Fruit fly (Drosophila melanogaster) whole organism, embryonic: ENCODE results near the gene ClC-a.

Experiments
- ATbp ChIP-seq: fragments of 200-800 bp; sonication (Bioruptor generic); optimal IDR thresholded peaks from 2 replicates; lab custom pipeline; 2017; ENCODE audit warnings: missing biosample characterization, mild to moderate bottlenecking, missing genetic modification characterization, missing genetic modification reagents
- Ada2b ChIP-seq: fragments of 200-800 bp; sonication (Bioruptor generic); IDR thresholded peaks from 2 replicates; pipeline ENCODE4 v1.3.6; 2022; ENCODE audit warnings: missing biosample characterization, missing genetic modification characterization
- Atf3 ChIP-seq: fragments of 200-800 bp; sonication (Bioruptor generic); optimal IDR thresholded peaks from 3 replicates; lab custom pipeline; 2016; ENCODE audit warnings: missing biosample characterization, missing genetic modification characterization
- B-H1 ChIP-seq: fragments of 200-800 bp; sonication (Bioruptor generic); IDR thresholded peaks from 3 replicates; pipeline ENCODE4 v1.3.6; 2022; ENCODE audit warnings: missing biosample characterization, missing genetic modification characterization
- Bgb ChIP-seq: fragments of 200-800 bp; sonication (Bioruptor generic); IDR thresholded peaks from 2 replicates; pipeline ENCODE4 v1.3.6; 2022; ENCODE audit warnings: missing biosample characterization, missing genetic modification characterization; ENCODE audit not compliant: partially characterized antibody
- Bteb2 ChIP-seq: fragments of 200-800 bp; sonication (Bioruptor generic); optimal IDR thresholded peaks from 2 replicates; lab custom pipeline; 2016; ENCODE audit warnings: missing biosample characterization, missing genetic modification characterization
- C15 ChIP-seq: fragments of 200-800 bp; sonication (Bioruptor generic); IDR thresholded peaks from 3 replicates; pipeline ENCODE4 v1.3.6; 2022; ENCODE audit warnings: missing biosample characterization, missing genetic modification characterization
- CG10321 ChIP-seq: fragments of 200-800 bp; sonication (Bioruptor generic); IDR thresholded peaks from 2 replicates; pipeline ENCODE4 v1.3.6; 2022; ENCODE audit warnings: missing biosample characterization, missing genetic modification characterization
- CG10462 ChIP-seq: fragments of 200-800 bp; sonication (Bioruptor generic); optimal IDR thresholded peaks from 2 replicates; lab custom pipeline; 2016; ENCODE audit warnings: missing biosample characterization, missing genetic modification characterization
- CG11456 ChIP-seq: fragments of 200-800 bp; sonication (Bioruptor generic); IDR thresholded peaks from 3 replicates; pipeline ENCODE4 v1.3.6; 2022; ENCODE audit warnings: missing biosample characterization, missing genetic modification characterization
- CG11504 ChIP-seq: fragments of 200-800 bp; sonication (Bioruptor generic); optimal IDR thresholded peaks from 3 replicates; lab custom pipeline; 2019; ENCODE audit warnings: missing biosample characterization, mild to moderate bottlenecking, missing genetic modification characterization, moderate library complexity
- CG13123 ChIP-seq: fragments of 200-800 bp; sonication (Bioruptor generic); optimal IDR thresholded peaks from 2 replicates; lab custom pipeline; 2016; ENCODE audit warnings: missing biosample characterization, missing genetic modification characterization
- CG17359 ChIP-seq: fragments of 200-800 bp; sonication (Bioruptor generic); optimal IDR thresholded peaks from 3 replicates; lab custom pipeline; 2018; ENCODE audit warnings: missing biosample characterization, mild to moderate bottlenecking, missing genetic modification characterization, moderate library complexity
- CG18764 ChIP-seq: fragments of 200-800 bp; sonication (Bioruptor generic); optimal IDR thresholded peaks from 3 replicates; lab custom pipeline; 2016; ENCODE audit warnings: missing biosample characterization, missing genetic modification characterization
- CG30403 ChIP-seq: fragments of 200-800 bp; sonication (Bioruptor generic); optimal IDR thresholded peaks from 3 replicates; lab custom pipeline; 2016; ENCODE audit warnings: missing biosample characterization, missing genetic modification characterization
- CG31441 ChIP-seq: fragments of 200-800 bp; sonication (Bioruptor generic); IDR thresholded peaks from 2 replicates; pipeline ENCODE4 v1.3.6; 2022; ENCODE audit warnings: missing biosample characterization, missing genetic modification characterization
- CG3847 ChIP-seq: fragments of 200-800 bp; sonication (Bioruptor generic); IDR thresholded peaks from 2 replicates; pipeline ENCODE4 v1.3.6; 2022; ENCODE audit warnings: missing biosample characterization, missing genetic modification characterization
- CG42726 ChIP-seq: fragments of 200-800 bp; sonication (Bioruptor generic); IDR thresholded peaks from 2 replicates; pipeline ENCODE4 v1.3.6; 2022; ENCODE audit warnings: missing biosample characterization, missing genetic modification characterization; ENCODE audit not compliant: partially characterized antibody
- CG5245 ChIP-seq: fragments of 200-800 bp; sonication (Bioruptor generic); optimal IDR thresholded peaks from 3 replicates; lab custom pipeline; 2016; ENCODE audit warnings: missing biosample characterization, missing genetic modification characterization
- CG6765 ChIP-seq: fragments of 200-800 bp; sonication (Bioruptor generic); optimal IDR thresholded peaks from 3 replicates; lab custom pipeline; 2017; ENCODE audit warnings: missing biosample characterization, mild to moderate bottlenecking, missing genetic modification characterization
- CG6791 ChIP-seq: fragments of 200-800 bp; sonication (Bioruptor generic); IDR thresholded peaks from 3 replicates; pipeline ENCODE4 v1.3.6; 2022; ENCODE audit warnings: missing biosample characterization, missing genetic modification characterization; ENCODE audit not compliant: partially characterized antibody
- CG7928 ChIP-seq: fragments of 200-800 bp; sonication (Bioruptor generic); optimal IDR thresholded peaks from 2 replicates; lab custom pipeline; 2017; ENCODE audit warnings: missing biosample characterization, mild to moderate bottlenecking, missing genetic modification characterization
- CG8924 ChIP-seq: fragments of 200-800 bp; optimal IDR thresholded peaks from 3 replicates; lab custom pipeline; 2019; ENCODE audit warnings: missing biosample characterization, mild to moderate bottlenecking, missing genetic modification characterization, moderate library complexity
- CG9932 ChIP-seq: fragments of 200-800 bp; sonication (Bioruptor generic); IDR thresholded peaks from 2 replicates; pipeline ENCODE4 v1.3.6; 2022; ENCODE audit warnings: missing biosample characterization, missing genetic modification characterization
- CoRest ChIP-seq: fragments of 200-800 bp; sonication (Bioruptor generic); optimal IDR thresholded peaks from 3 replicates; lab custom pipeline; 2018; ENCODE audit warnings: missing biosample characterization, mild to moderate bottlenecking, missing genetic modification characterization, moderate library complexity
- Dek ChIP-seq: fragments of 200-800 bp; sonication (Bioruptor generic); optimal IDR thresholded peaks from 3 replicates; lab custom pipeline; 2019; ENCODE audit warnings: missing biosample characterization, mild to moderate bottlenecking, missing genetic modification characterization, moderate library complexity
- Doc2 ChIP-seq: fragments of 200-800 bp; sonication (Bioruptor generic); IDR thresholded peaks from 2 replicates; pipeline ENCODE4 v1.3.6; 2022; ENCODE audit warnings: missing biosample characterization, missing genetic modification characterization
- E2f2 ChIP-seq: fragments of 200-800 bp; sonication (Bioruptor generic); IDR thresholded peaks from 2 replicates; pipeline ENCODE4 v1.3.6; 2022; ENCODE audit warnings: missing biosample characterization, missing genetic modification characterization
- H2.0 ChIP-seq: fragments of 200-800 bp; sonication (Bioruptor generic); IDR thresholded peaks from 2 replicates; pipeline ENCODE4 v1.3.6; 2022; ENCODE audit warnings: missing biosample characterization, missing genetic modification characterization
- HmgD ChIP-seq: fragments of 200-800 bp; sonication (Bioruptor generic); optimal IDR thresholded peaks from 3 replicates; lab custom pipeline; 2016; ENCODE audit warnings: missing biosample characterization, missing genetic modification characterization
- Kr ChIP-seq: fragments of 200-800 bp; sonication (Bioruptor generic); optimal IDR thresholded peaks from 2 replicates; lab custom pipeline; 2017; ENCODE audit warnings: missing biosample characterization, mild to moderate bottlenecking, missing genetic modification characterization
- PHDP ChIP-seq: fragments of 200-800 bp; sonication (Bioruptor generic); optimal IDR thresholded peaks from 3 replicates; lab custom pipeline; 2018; ENCODE audit warnings: missing biosample characterization, mild to moderate bottlenecking, missing genetic modification characterization, moderate library complexity
- TFAM ChIP-seq: fragments of 200-800 bp; sonication (Bioruptor generic); optimal IDR thresholded peaks from 2 replicates; lab custom pipeline; 2017; ENCODE audit warnings: missing biosample characterization, missing genetic modification characterization, inconsistent platforms
- Taf1 ChIP-seq: fragments of 200-800 bp; sonication (Bioruptor generic); IDR thresholded peaks from 2 replicates; pipeline ENCODE4 v1.3.6; 2022; ENCODE audit warnings: missing biosample characterization, missing genetic modification characterization
- Tbp ChIP-seq: fragments of >200 bp; optimal IDR thresholded peaks from 2 replicates; lab custom pipeline; 2018; ENCODE audit warnings: missing biosample characterization, missing genetic modification characterization
- dmrt99B ChIP-seq: fragments of 200-800 bp; sonication (Bioruptor generic); optimal IDR thresholded peaks from 2 replicates; lab custom pipeline; 2018; ENCODE audit warnings: missing biosample characterization, mild to moderate bottlenecking, missing genetic modification characterization, moderate library complexity
- eve ChIP-seq, 2 experiments: fragments of >200 bp; optimal IDR thresholded peaks; 2 replicates each; lab custom pipeline; 2017; ENCODE audit warnings: missing biosample characterization in 2 of 2, missing genetic modification characterization in 2 of 2
- gcm ChIP-seq: fragments of 200-800 bp; sonication (Bioruptor generic); optimal IDR thresholded peaks from 2 replicates; lab custom pipeline; 2019; ENCODE audit warnings: missing biosample characterization, mild to moderate bottlenecking, missing genetic modification characterization, moderate library complexity
- grn ChIP-seq: fragments of 200-800 bp; sonication (Bioruptor generic); optimal IDR thresholded peaks from 3 replicates; lab custom pipeline; 2017; ENCODE audit warnings: missing biosample characterization, missing genetic modification characterization
- hbn ChIP-seq: fragments of 200-800 bp; sonication (Bioruptor generic); IDR thresholded peaks from 2 replicates; pipeline ENCODE4 v1.3.6; 2022; ENCODE audit warnings: missing biosample characterization, missing genetic modification characterization; ENCODE audit not compliant: partially characterized antibody
- jumu ChIP-seq: fragments of 200-800 bp; sonication (Bioruptor generic); optimal IDR thresholded peaks from 3 replicates; lab custom pipeline; 2016; ENCODE audit warnings: missing biosample characterization, missing genetic modification characterization
- lab ChIP-seq: fragments of 200-800 bp; sonication (Bioruptor generic); optimal IDR thresholded peaks from 3 replicates; lab custom pipeline; 2017; ENCODE audit warnings: missing biosample characterization, missing genetic modification characterization, mild to moderate bottlenecking, moderate library complexity, missing genetic modification reagents
- org-1 ChIP-seq: fragments of 200-800 bp; sonication (Bioruptor generic); optimal IDR thresholded peaks from 2 replicates; lab custom pipeline; 2017; ENCODE audit warnings: missing biosample characterization, missing genetic modification characterization
- prd ChIP-seq, 3 experiments: fragments of >200 bp in 2 of 3; fragments of 200-800 bp in 1 of 3; sonication (Bioruptor generic) in 1 of 3; optimal IDR thresholded peaks in 2 of 3; IDR thresholded peaks in 1 of 3; 2 replicates in 2 of 3; 3 replicates in 1 of 3; pipeline versions ENCODE4 v1.3.6 to Lab custom; 2017 to 2022; ENCODE audit warnings: missing biosample characterization in 1 of 3, missing genetic modification characterization in 1 of 3
- row ChIP-seq: fragments of 200-800 bp; sonication (Bioruptor generic); IDR thresholded peaks from 3 replicates; pipeline ENCODE4 v1.3.6; 2022; ENCODE audit warnings: missing biosample characterization, missing genetic modification characterization
- sens-2 ChIP-seq: fragments of 200-800 bp; sonication (Bioruptor generic); IDR thresholded peaks from 2 replicates; pipeline ENCODE4 v1.3.6; 2022; ENCODE audit warnings: missing biosample characterization, missing genetic modification characterization
- shn ChIP-seq: fragments of 200-800 bp; sonication (Bioruptor generic); optimal IDR thresholded peaks from 3 replicates; lab custom pipeline; 2016; ENCODE audit warnings: missing biosample characterization, missing genetic modification characterization
- so ChIP-seq: fragments of 200-800 bp; sonication (Bioruptor generic); IDR thresholded peaks from 3 replicates; pipeline ENCODE4 v1.3.6; 2022; ENCODE audit warnings: missing biosample characterization, missing genetic modification characterization
- ttk ChIP-seq: fragments of 200-800 bp; sonication (Bioruptor generic); IDR thresholded peaks from 2 replicates; pipeline ENCODE4 v2.1.2; 2022; ENCODE audit warnings: missing biosample characterization, missing genetic modification characterization
- tx ChIP-seq: fragments of 200-800 bp; sonication (Bioruptor generic); optimal IDR thresholded peaks from 2 replicates; lab custom pipeline; 2016; ENCODE audit warnings: missing biosample characterization, missing genetic modification characterization
- wdn ChIP-seq: fragments of 200-800 bp; sonication (Bioruptor generic); IDR thresholded peaks from 2 replicates; pipeline ENCODE4 v1.3.6; 2022; ENCODE audit warnings: missing biosample characterization, missing genetic modification characterization

ClC-a gene

dm6 chr3R:11855156-11855555, 42.1 kb upstream of the ClC-a start (continued):
- peak; percentile 38 for TF ChIP-seq PHDP (tag; lab: Kevin White, UChicago)
- no peak for TF ChIP-seq so (GFP tag; lab: Robert Waterston, UW)
- TF ChIP-seq tx (GFP tag; lab: Kevin White, UChicago) = no peak
- no peak for TF ChIP-seq sens-2 (GFP tag; lab: Robert Waterston, UW)
- no peak for TF ChIP-seq ttk (GFP tag; lab: Robert Waterston, UW)
- no peak for TF ChIP-seq CG10462 (GFP tag; lab: Kevin White, UChicago)
- TF ChIP-seq CG18764 = no peak
- TF ChIP-seq CG6791 = no peak
- TF ChIP-seq Tbp (GFP tag; lab: Kevin White, UChicago) = no peak
- peak; percentile 19; the same call in 2 of the 3 replicates for TF ChIP-seq B-H1
- TF ChIP-seq E2f2 (GFP tag; lab: Robert Waterston, UW) = peak; percentile 15; the same call in 1 of the 2 replicates
- TF ChIP-seq CG30403 = peak; percentile 20
- no peak for TF ChIP-seq hbn (GFP tag; lab: Robert Waterston, UW)
- TF ChIP-seq prd (optimal IDR thresholded peaks at IDR 0.05; lab: Kevin White, UChicago) = no peak
- peak; percentile 55 for TF ChIP-seq prd (GFP tag; IDR thresholded peaks at IDR 0.05; lab: Robert Waterston, UW)
- 0 out of 2 replicates have a peak, but pooled peaks have one; percentile 19 for TF ChIP-seq CG3847 (GFP tag; lab: Robert Waterston, UW)
- no peak for TF ChIP-seq CG6765 (GFP tag; lab: Kevin White, UChicago)
- TF ChIP-seq CG11456 (GFP tag; lab: Robert Waterston, UW) = no peak
- peak; percentile 43 for TF ChIP-seq lab (GFP tag; lab: Kevin White, UChicago)
- peak; percentile 62 for TF ChIP-seq dmrt99B (tag; lab: Kevin White, UChicago)
- peak; percentile 14 for TF ChIP-seq Dek (tag; lab: Kevin White, UChicago)
- TF ChIP-seq row (GFP tag; lab: Robert Waterston, UW) = peak; percentile 65
- TF ChIP-seq Taf1 (GFP tag; lab: Robert Waterston, UW) = no peak
- peak; percentile 47 for TF ChIP-seq CG31441 (GFP tag; lab: Robert Waterston, UW)
- peak; percentile 17; the same call in 1 of the 2 replicates for TF ChIP-seq CG9932 (GFP tag; lab: Robert Waterston, UW)
- TF ChIP-seq CG7928 (GFP tag; lab: Kevin White, UChicago) = no peak
- TF ChIP-seq Bgb (GFP tag; lab: Robert Waterston, UW) = no peak
- TF ChIP-seq HmgD (GFP tag; lab: Kevin White, UChicago) = no peak
- TF ChIP-seq CoRest (tag; lab: Kevin White, UChicago) = peak; percentile 33
- TF ChIP-seq CG42726 (GFP tag; lab: Robert Waterston, UW) = no peak
- TF ChIP-seq org-1 (GFP tag; lab: Kevin White, UChicago) = no peak
- no peak for TF ChIP-seq CG13123 (GFP tag; lab: Kevin White, UChicago)
- TF ChIP-seq gcm (GFP tag; lab: Kevin White, UChicago) = no peak
- no peak for TF ChIP-seq Bteb2 (GFP tag; lab: Kevin White, UChicago)
- no peak for TF ChIP-seq eve (GFP tag; optimal IDR thresholded peaks at IDR 0.05; lab: Kevin White, UChicago)
- no peak for TF ChIP-seq CG5245
- TF ChIP-seq shn = no peak
- TF ChIP-seq H2.0 (GFP tag; lab: Robert Waterston, UW) = peak; percentile 37; the same call in 1 of the 2 replicates
- TF ChIP-seq CG10321 (GFP tag; lab: Robert Waterston, UW) = no peak
- peak; percentile 44 for TF ChIP-seq CG17359 (tag; lab: Kevin White, UChicago)
- TF ChIP-seq grn (GFP tag; lab: Kevin White, UChicago) = no peak
- peak; percentile 15 for TF ChIP-seq CG8924 (tag; lab: Kevin White, UChicago)
- TF ChIP-seq Ada2b (GFP tag; lab: Robert Waterston, UW) = no peak
- no peak for TF ChIP-seq TFAM
- TF ChIP-seq CG11504 (tag; lab: Kevin White, UChicago) = peak; percentile 63
- peak; percentile 20 for TF ChIP-seq ATbp
- TF ChIP-seq jumu (GFP tag; lab: Kevin White, UChicago) = no peak
- no peak for TF ChIP-seq Atf3 (GFP tag; lab: Kevin White, UChicago)
- TF ChIP-seq Kr = no peak
- no peak for TF ChIP-seq Doc2 (GFP tag; lab: Robert Waterston, UW)
- no peak for TF ChIP-seq C15
- no peak for TF ChIP-seq wdn (GFP tag; lab: Robert Waterston, UW)
